Fruit fly (Drosophila melanogaster) whole organism, prepupa: ENCODE measurements around the gene Cyp4c3.

ENCODE experiments used
- Blimp-1 ChIP-seq: fragments of 200-800 bp; sonication (Bioruptor generic); optimal IDR thresholded peaks from 3 replicates; lab custom pipeline; 2017; ENCODE audit warnings: missing biosample characterization, missing genetic modification characterization, mild to moderate bottlenecking, moderate library complexity, missing genetic modification reagents
- CG10669 ChIP-seq: fragments of 200-800 bp; sonication (Bioruptor generic); optimal IDR thresholded peaks from 3 replicates; lab custom pipeline; 2018; ENCODE audit warnings: missing biosample characterization, mild to moderate bottlenecking, missing genetic modification characterization, moderate library complexity
- CG11294 ChIP-seq: fragments of 200-800 bp; sonication (Bioruptor generic); IDR thresholded peaks from 2 replicates; pipeline ENCODE4 v1.3.6; 2022; ENCODE audit warnings: missing biosample characterization, missing genetic modification characterization
- CG11762 ChIP-seq: fragments of 200-800 bp; sonication (Bioruptor generic); optimal IDR thresholded peaks from 3 replicates; lab custom pipeline; 2016; ENCODE audit warnings: missing biosample characterization, missing genetic modification characterization; ENCODE audit not compliant: insufficient read depth
- CG11902 ChIP-seq: fragments of 200-800 bp; sonication (Bioruptor generic); optimal IDR thresholded peaks from 3 replicates; lab custom pipeline; 2016; ENCODE audit warnings: missing biosample characterization, missing genetic modification characterization
- CG15336 ChIP-seq: fragments of 200-800 bp; sonication (Bioruptor generic); IDR thresholded peaks from 2 replicates; pipeline ENCODE4 v1.3.6; 2022; ENCODE audit warnings: missing biosample characterization, missing genetic modification characterization
- CG1621 ChIP-seq: fragments of 200-800 bp; sonication (Bioruptor generic); optimal IDR thresholded peaks from 3 replicates; lab custom pipeline; 2018; ENCODE audit warnings: missing biosample characterization, mild to moderate bottlenecking, missing genetic modification characterization
- CG16779 ChIP-seq: fragments of 200-800 bp; sonication (Bioruptor generic); optimal IDR thresholded peaks from 3 replicates; lab custom pipeline; 2017; ENCODE audit warnings: missing biosample characterization, mild to moderate bottlenecking, missing genetic modification characterization
- CG3032 ChIP-seq: fragments of 200-800 bp; optimal IDR thresholded peaks from 2 replicates; lab custom pipeline; 2019; ENCODE audit warnings: missing biosample characterization, mild to moderate bottlenecking, missing genetic modification characterization, moderate library complexity
- CG32006 ChIP-seq: fragments of 200-800 bp; sonication (Bioruptor generic); optimal IDR thresholded peaks from 3 replicates; lab custom pipeline; 2017; ENCODE audit warnings: missing biosample characterization, mild to moderate bottlenecking, missing genetic modification characterization
- CG3919 ChIP-seq: fragments of 200-800 bp; sonication (Bioruptor generic); optimal IDR thresholded peaks from 3 replicates; lab custom pipeline; 2016; ENCODE audit warnings: missing biosample characterization, missing genetic modification characterization
- CG6163 ChIP-seq: fragments of 200-800 bp; sonication (Bioruptor generic); IDR thresholded peaks from 3 replicates; pipeline ENCODE4 v1.3.6; 2022; ENCODE audit warnings: missing biosample characterization, missing genetic modification characterization
- CG6276 ChIP-seq: fragments of 200-800 bp; sonication (Bioruptor generic); optimal IDR thresholded peaks from 2 replicates; lab custom pipeline; 2017; ENCODE audit warnings: missing biosample characterization, mild to moderate bottlenecking, missing genetic modification characterization
- CG6792 ChIP-seq: fragments of 200-800 bp; sonication (Bioruptor generic); optimal IDR thresholded peaks from 3 replicates; lab custom pipeline; 2016; ENCODE audit warnings: missing biosample characterization, missing genetic modification characterization
- CG6854 ChIP-seq: fragments of 200-800 bp; sonication (Bioruptor generic); optimal IDR thresholded peaks from 2 replicates; lab custom pipeline; 2017; ENCODE audit warnings: missing biosample characterization, mild to moderate bottlenecking, missing genetic modification characterization
- CG8119 ChIP-seq: fragments of 200-800 bp; sonication (Bioruptor generic); IDR thresholded peaks from 3 replicates; pipeline ENCODE4 v1.3.6; 2022; ENCODE audit warnings: missing biosample characterization, missing genetic modification characterization
- CG8632 ChIP-seq: fragments of 200-800 bp; sonication (Bioruptor generic); optimal IDR thresholded peaks from 3 replicates; lab custom pipeline; 2016; ENCODE audit warnings: missing biosample characterization, missing genetic modification characterization
- Eip75B ChIP-seq: fragments of 200-800 bp; sonication (Bioruptor generic); optimal IDR thresholded peaks from 3 replicates; lab custom pipeline; 2016; ENCODE audit warnings: missing biosample characterization, missing genetic modification characterization
- Eip78C ChIP-seq: fragments of 200-800 bp; sonication (Bioruptor generic); peaks from one replicate; lab custom pipeline; 2016; ENCODE audit warnings: missing biosample characterization, missing genetic modification characterization
- Eip93F ChIP-seq: fragments of 200-800 bp; sonication (Bioruptor generic); optimal IDR thresholded peaks from 2 replicates; lab custom pipeline; 2016; ENCODE audit warnings: missing biosample characterization, mild to moderate bottlenecking, missing genetic modification characterization
- Ets96B ChIP-seq: fragments of 200-800 bp; optimal IDR thresholded peaks from 2 replicates; lab custom pipeline; 2019; ENCODE audit warnings: missing biosample characterization, mild to moderate bottlenecking, missing genetic modification characterization, moderate library complexity
- Hr38 ChIP-seq: sonication (Bioruptor generic); optimal IDR thresholded peaks from 2 replicates; lab custom pipeline; 2016; ENCODE audit warnings: missing biosample characterization, missing genetic modification characterization
- Hr4 ChIP-seq: fragments of 200-800 bp; sonication (Bioruptor generic); optimal IDR thresholded peaks from 3 replicates; lab custom pipeline; 2016; ENCODE audit warnings: missing biosample characterization, missing genetic modification characterization
- Lpt ChIP-seq: fragments of 200-800 bp; sonication (Bioruptor generic); optimal IDR thresholded peaks from 3 replicates; lab custom pipeline; 2016; ENCODE audit warnings: missing biosample characterization, missing genetic modification characterization
- Met ChIP-seq: fragments of 200-800 bp; sonication (Bioruptor generic); optimal IDR thresholded peaks from 3 replicates; lab custom pipeline; 2016; ENCODE audit warnings: missing biosample characterization, missing genetic modification characterization
- OdsH ChIP-seq: fragments of 200-800 bp; sonication (Bioruptor generic); optimal IDR thresholded peaks from 3 replicates; lab custom pipeline; 2016; ENCODE audit warnings: missing biosample characterization, missing genetic modification characterization
- Sox102F ChIP-seq: fragments of 200-800 bp; sonication (Bioruptor generic); optimal IDR thresholded peaks from 2 replicates; lab custom pipeline; 2016; ENCODE audit warnings: missing biosample characterization, mild to moderate bottlenecking, missing genetic modification characterization
- Sox14 ChIP-seq: fragments of 200-800 bp; sonication (Bioruptor generic); optimal IDR thresholded peaks from 3 replicates; lab custom pipeline; 2016; ENCODE audit warnings: missing biosample characterization, missing genetic modification characterization
- Sox15 ChIP-seq: fragments of 200-800 bp; sonication (Bioruptor generic); optimal IDR thresholded peaks from 3 replicates; lab custom pipeline; 2016; ENCODE audit warnings: missing biosample characterization, missing genetic modification characterization
- acj6 ChIP-seq: fragments of 200-800 bp; sonication (Bioruptor generic); optimal IDR thresholded peaks from 3 replicates; lab custom pipeline; 2016; ENCODE audit warnings: missing biosample characterization, missing genetic modification characterization
- cyc ChIP-seq: fragments of 200-800 bp; sonication (Bioruptor generic); optimal IDR thresholded peaks from 3 replicates; lab custom pipeline; 2016; ENCODE audit warnings: missing biosample characterization, missing genetic modification characterization
- dac ChIP-seq: fragments of 200-800 bp; sonication (Bioruptor generic); optimal IDR thresholded peaks from 2 replicates; lab custom pipeline; 2017; ENCODE audit warnings: missing biosample characterization, mild to moderate bottlenecking, missing genetic modification characterization
- dsx ChIP-seq: fragments of 200-800 bp; optimal IDR thresholded peaks from 3 replicates; lab custom pipeline; 2019; ENCODE audit warnings: missing biosample characterization, mild to moderate bottlenecking, missing genetic modification characterization, moderate library complexity; ENCODE audit not compliant: poor library complexity, severe bottlenecking
- eg ChIP-seq: fragments of 200-800 bp; sonication (Bioruptor generic); IDR thresholded peaks from 3 replicates; pipeline ENCODE4 v1.3.6; 2022; ENCODE audit warnings: missing biosample characterization, missing genetic modification characterization
- esn ChIP-seq: fragments of 200-800 bp; sonication (Bioruptor generic); optimal IDR thresholded peaks from 2 replicates; lab custom pipeline; 2016; ENCODE audit warnings: missing biosample characterization, mild to moderate bottlenecking, missing genetic modification characterization, moderate library complexity
- fd59A ChIP-seq: fragments of 200-800 bp; sonication (Bioruptor generic); optimal IDR thresholded peaks from 2 replicates; lab custom pipeline; 2017; ENCODE audit warnings: missing biosample characterization, mild to moderate bottlenecking, missing genetic modification characterization, missing genetic modification reagents
- fd85E ChIP-seq: fragments of 200-800 bp; sonication (Bioruptor generic); optimal IDR thresholded peaks from 3 replicates; lab custom pipeline; 2016; ENCODE audit warnings: missing biosample characterization, missing genetic modification characterization
- fkh ChIP-seq: fragments of 200-800 bp; sonication (Bioruptor generic); optimal IDR thresholded peaks from 3 replicates; lab custom pipeline; 2017; ENCODE audit warnings: missing biosample characterization, mild to moderate bottlenecking, missing genetic modification characterization, moderate library complexity
- lz ChIP-seq: fragments of 200-800 bp; sonication (Bioruptor generic); optimal IDR thresholded peaks from 3 replicates; lab custom pipeline; 2016; ENCODE audit warnings: missing biosample characterization, missing genetic modification characterization
- net ChIP-seq: fragments of 200-800 bp; sonication (Bioruptor generic); optimal IDR thresholded peaks from 3 replicates; lab custom pipeline; 2016; ENCODE audit warnings: missing biosample characterization, missing genetic modification characterization
- pdm3 ChIP-seq: fragments of 200-800 bp; sonication (Bioruptor generic); optimal IDR thresholded peaks from 3 replicates; lab custom pipeline; 2016; ENCODE audit warnings: missing biosample characterization, missing genetic modification characterization
- salr ChIP-seq, 2 experiments: fragments of 200-800 bp; sonication (Bioruptor generic); optimal IDR thresholded peaks; 3 replicates each; lab custom pipeline; 2016 to 2018; ENCODE audit warnings: missing biosample characterization in 2 of 2, missing genetic modification characterization in 2 of 2, mild to moderate bottlenecking in 1 of 2
- ss ChIP-seq, 2 experiments: fragments of 200-800 bp; sonication (Bioruptor generic); optimal IDR thresholded peaks; 2 replicates in 1 of 2; 3 replicates in 1 of 2; lab custom pipeline; 2017 to 2018; ENCODE audit warnings: mild to moderate bottlenecking in 2 of 2, missing biosample characterization in 2 of 2, missing genetic modification characterization in 2 of 2, moderate library complexity in 1 of 2
- svp ChIP-seq: fragments of 200-800 bp; sonication (Bioruptor generic); peaks from one replicate; lab custom pipeline; 2016; ENCODE audit warnings: missing biosample characterization, missing genetic modification characterization
- topi ChIP-seq: fragments of 200-800 bp; sonication (Bioruptor generic); optimal IDR thresholded peaks from 3 replicates; lab custom pipeline; 2016; ENCODE audit warnings: missing biosample characterization, missing genetic modification characterization
- vri ChIP-seq: fragments of 200-800 bp; sonication (Bioruptor generic); optimal IDR thresholded peaks from 3 replicates; lab custom pipeline; 2016; ENCODE audit warnings: missing biosample characterization, mild to moderate bottlenecking, missing genetic modification characterization

The Cyp4c3 gene

DNA sequence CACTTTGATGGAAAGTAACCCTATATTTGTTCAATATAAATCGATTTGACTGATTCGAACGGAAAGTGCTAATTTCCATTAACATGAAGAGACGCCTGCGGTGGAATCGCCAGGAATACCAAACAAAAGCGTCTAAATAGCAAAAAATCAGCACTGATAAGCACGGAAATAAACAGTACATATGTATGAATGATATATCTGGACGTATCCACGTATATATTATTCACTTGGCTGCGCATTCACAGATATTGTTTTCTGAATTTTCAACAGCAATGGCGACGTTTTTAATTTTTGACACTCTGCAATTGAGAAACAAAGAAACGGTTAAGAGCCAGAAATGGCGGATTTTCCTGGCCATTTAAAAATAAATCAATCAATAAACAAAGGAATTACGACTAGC is 6.5 kb upstream of the Cyp4c3 start:
- TF ChIP-seq Ets96B (tag; lab: Kevin White, UChicago): no peak
- TF ChIP-seq fd85E (GFP tag; lab: Kevin White, UChicago): no peak
- TF ChIP-seq CG11902 (GFP tag; lab: Kevin White, UChicago): no peak
- TF ChIP-seq CG3919 (GFP tag; lab: Kevin White, UChicago): no peak
- TF ChIP-seq Eip78C (GFP tag; lab: Kevin White, UChicago): no peak
- no peak for TF ChIP-seq fd59A (GFP tag; lab: Kevin White, UChicago)
- no peak for TF ChIP-seq Lpt
- no peak for TF ChIP-seq CG6276 (GFP tag; lab: Kevin White, UChicago)
- no peak for TF ChIP-seq topi (GFP tag; lab: Kevin White, UChicago)
- no peak for TF ChIP-seq dsx
- no peak for TF ChIP-seq CG32006 (GFP tag; lab: Kevin White, UChicago)
- TF ChIP-seq Sox15 (GFP tag; lab: Kevin White, UChicago): no peak
- TF ChIP-seq acj6 (GFP tag; lab: Kevin White, UChicago): no peak
- TF ChIP-seq salr (GFP tag; optimal IDR thresholded peaks at IDR 0.05; lab: Kevin White, UChicago): no peak
- TF ChIP-seq Hr38 (GFP tag; lab: Kevin White, UChicago): no peak
- no peak for TF ChIP-seq CG8632 (GFP tag; lab: Kevin White, UChicago)

DNA sequence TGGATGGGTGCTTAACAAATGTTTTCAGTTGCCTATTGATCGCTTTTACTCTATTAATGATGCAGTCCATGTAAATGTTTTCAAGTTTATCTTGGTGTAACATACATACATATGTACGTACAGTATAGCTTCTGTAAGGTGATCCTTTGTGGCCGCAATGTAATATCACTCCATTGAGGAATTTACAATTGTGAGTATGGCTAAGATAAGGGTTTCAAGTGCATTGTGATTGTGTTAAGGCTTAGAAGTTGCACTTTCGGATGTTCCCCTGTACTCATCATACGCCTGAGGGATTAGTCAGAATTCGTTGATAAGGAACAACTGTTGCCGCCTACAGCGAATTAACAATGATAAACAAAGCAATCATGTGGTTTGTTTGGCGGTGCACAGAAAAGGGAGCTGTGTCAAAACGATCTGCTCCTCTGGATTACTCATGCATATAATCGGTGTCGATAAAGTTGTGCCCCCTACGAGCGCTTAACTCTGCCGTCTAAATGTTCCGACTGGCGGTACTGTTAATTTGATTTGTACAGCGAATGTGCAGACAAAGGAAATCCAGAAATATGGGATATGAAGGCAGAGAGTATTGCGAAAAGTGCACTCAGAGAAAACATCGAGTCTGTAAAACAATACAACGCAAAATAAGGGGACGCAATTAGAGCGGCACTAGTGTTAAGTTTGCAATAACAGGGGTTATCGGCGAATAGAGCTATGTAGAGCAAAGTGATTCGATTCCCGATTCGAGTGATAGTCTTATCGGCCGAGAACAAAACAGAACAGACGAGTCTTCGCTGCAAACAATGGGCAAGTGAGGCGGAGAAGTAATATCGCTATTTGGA is 5.9 kb upstream of the Cyp4c3 start:
- TF ChIP-seq Eip93F (GFP tag; lab: Kevin White, UChicago) (peak; percentile 38), Sox14 (GFP tag; lab: Kevin White, UChicago) (peak; percentile 91), esn (GFP tag; lab: Kevin White, UChicago) (peak; percentile 89), Ets96B (tag; lab: Kevin White, UChicago) (peak; percentile 75), Blimp-1 (GFP tag; lab: Kevin White, UChicago) (peak; percentile 55), OdsH (peak; percentile 85), CG6792 (GFP tag; lab: Kevin White, UChicago) (peak; percentile 83), fd85E (GFP tag; lab: Kevin White, UChicago) (no peak), Eip78C (GFP tag; lab: Kevin White, UChicago) (peak; percentile 93), vri (GFP tag; lab: Kevin White, UChicago) (peak; percentile 75), CG3919 (GFP tag; lab: Kevin White, UChicago) (peak; percentile 86), CG6163 (GFP tag; lab: Robert Waterston, UW) (peak; percentile 90), CG3032 (peak; percentile 73), pdm3 (peak; percentile 84), CG16779 (tag; lab: Kevin White, UChicago) (peak; percentile 57), acj6 (GFP tag; lab: Kevin White, UChicago) (peak; percentile 89), fkh (GFP tag; lab: Kevin White, UChicago) (no peak), Sox15 (GFP tag; lab: Kevin White, UChicago) (peak; percentile 81), eg (GFP tag; lab: Robert Waterston, UW) (peak; percentile 88), Hr38 (GFP tag; lab: Kevin White, UChicago) (no peak), net (GFP tag; lab: Kevin White, UChicago) (peak; percentile 73), Lpt (peak; percentile 68), CG11762 (peak; percentile 67), ss (GFP tag; optimal IDR thresholded peaks at IDR 0.05; lab: Kevin White, UChicago) (peak in 1 of 2 experiments; percentile 71), Hr4 (peak; percentile 85), fd59A (GFP tag; lab: Kevin White, UChicago) (peak; percentile 52), CG6854 (GFP tag; lab: Kevin White, UChicago) (peak; percentile 17), CG10669 (GFP tag; lab: Kevin White, UChicago) (peak; percentile 77), cyc (GFP tag; lab: Kevin White, UChicago) (peak; percentile 91), Met (GFP tag; lab: Kevin White, UChicago) (peak; percentile 91), CG11294 (GFP tag; lab: Robert Waterston, UW) (peak; percentile 81), salr (GFP tag; optimal IDR thresholded peaks at IDR 0.05; lab: Kevin White, UChicago) (peak; percentile 33 to 73), CG1621 (tag; lab: Kevin White, UChicago) (peak; percentile 68), CG8632 (GFP tag; lab: Kevin White, UChicago) (peak; percentile 74), CG8119 (peak; percentile 71), svp (GFP tag; lab: Kevin White, UChicago) (peak; percentile 94), Sox102F (GFP tag; lab: Kevin White, UChicago) (peak; percentile 89), Eip75B (GFP tag; lab: Kevin White, UChicago) (peak; percentile 79), lz (peak; percentile 89), CG15336 (peak; percentile 51; the same call in 1 of the 2 replicates), dac (GFP tag; lab: Kevin White, UChicago) (peak; percentile 48)
